Worm (Caenorhabditis elegans): ENCODE data around the gene sdz-1.
A peak's percentile ranks its signal among the peaks of the same experiment; 100 is the strongest.

The sdz-1 gene

DNA sequence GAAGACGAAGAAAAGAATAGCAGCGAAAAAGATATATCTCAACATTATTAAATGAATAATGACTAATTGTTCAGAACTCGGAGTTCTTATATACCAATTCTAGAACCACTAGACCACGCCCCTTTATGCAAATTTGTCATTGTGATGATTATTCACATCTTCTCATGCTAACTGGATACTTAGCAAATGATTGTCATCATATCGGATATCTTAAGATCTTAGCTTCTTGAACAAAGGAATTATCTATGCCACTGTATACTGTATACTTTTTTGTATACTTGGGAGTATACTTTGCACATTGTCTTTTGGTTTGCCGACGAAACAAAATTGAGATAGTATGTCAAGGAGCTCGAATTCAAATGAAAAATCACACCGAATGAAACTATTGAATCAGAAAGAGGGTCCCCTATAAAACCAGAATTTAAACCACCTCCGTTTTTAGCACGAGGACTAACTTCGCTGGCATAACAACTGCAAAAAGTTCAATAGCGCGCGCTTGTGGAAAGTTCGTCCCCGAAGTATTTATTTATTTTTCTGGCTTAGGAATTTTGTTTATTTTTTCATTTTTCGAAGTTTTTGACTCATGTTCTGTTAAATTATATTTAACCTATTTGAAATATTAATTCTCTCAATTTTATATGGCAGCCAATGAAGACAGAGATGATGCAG, at the start of gene sdz-1, which contains the start of gene vps-33.1 (continued):
- TF ChIP-seq mxl-3 (GFP tag; optimal IDR thresholded peaks at IDR 0.05) (no peak), nhr-41 (GFP tag; IDR thresholded peaks at IDR 0.05) (no peak), ama-1 (optimal IDR thresholded peaks at IDR 0.05) (no peak), ceh-20 (GFP tag; IDR thresholded peaks at IDR 0.05) (no peak), zfp-3 (GFP tag; conservative IDR thresholded peaks at IDR 0.05) (no peak), rbr-2 (tag; optimal IDR thresholded peaks at IDR 0.05) (no peak)

DNA sequence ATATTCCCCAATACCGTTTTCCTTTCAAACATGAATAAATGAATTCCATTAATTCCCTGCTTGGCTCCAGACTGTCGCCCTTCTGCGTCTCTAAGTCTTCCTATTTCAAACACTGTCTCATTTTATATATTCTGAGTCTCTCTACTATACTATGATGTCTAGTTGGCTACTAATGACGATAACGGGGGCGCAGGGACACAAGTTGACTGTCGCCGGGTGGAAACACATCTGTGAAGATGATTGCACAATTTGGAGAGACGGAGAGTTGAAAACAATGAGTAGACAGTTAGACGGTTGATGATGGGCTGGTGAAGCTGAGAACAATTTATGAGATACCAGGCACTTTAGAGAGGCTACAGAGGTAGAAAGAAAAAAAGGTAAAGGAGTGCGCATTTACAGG, 49.3 kb upstream of the sdz-1 start, which contains the start of gene sma-2:
TSS of gene sma-2 (plus strand) at position 194 of the 400 bp plus-strand sequence.
- TF ChIP-seq dpl-1 (GFP tag; optimal IDR thresholded peaks at IDR 0.05) (peak; percentile 39), ceh-62 (tag; optimal IDR thresholded peaks at IDR 0.05) (no peak), nhr-6 (tag; optimal IDR thresholded peaks at IDR 0.05) (peak; percentile 74), lin-38 (GFP tag; IDR thresholded peaks at IDR 0.05) (peak; percentile 32; the same call in 1 of the 2 replicates), ztf-7 (tag; optimal IDR thresholded peaks at IDR 0.05) (peak; percentile 27), rbr-2 (tag; optimal IDR thresholded peaks at IDR 0.05) (peak; percentile 47), mdl-1 (tag; optimal IDR thresholded peaks at IDR 0.05) (peak in 1 of 2 experiments; percentile 68), daf-16 (GFP tag; optimal IDR thresholded peaks at IDR 0.05) (peak in 1 of 2 experiments; percentile 74), daf-16 (tag; optimal IDR thresholded peaks at IDR 0.05) (peak; percentile 95), mes-2 (tag; optimal IDR thresholded peaks at IDR 0.05; ENCODE audit: poor library complexity, severe bottlenecking) (peak; percentile 73), mep-1 (tag; optimal IDR thresholded peaks at IDR 0.05) (peak; percentile 78), hlh-30 (tag; optimal IDR thresholded peaks at IDR 0.05; ENCODE audit: insufficient read depth) (peak; percentile 56), lin-1 (GFP tag; IDR thresholded peaks at IDR 0.05) (peak; percentile 80), dve-1 (tag; optimal IDR thresholded peaks at IDR 0.05; ENCODE audit: insufficient read depth) (peak; percentile 98), pha-4 (GFP tag; IDR thresholded peaks at IDR 0.05) (peak; percentile 20; the same call in 1 of the 2 replicates), pha-4 (tag; optimal IDR thresholded peaks at IDR 0.05) (no peak), unc-62 (GFP tag; optimal IDR thresholded peaks at IDR 0.05 in 1 of 2) (peak in 1 of 2 experiments; percentile 14), unc-62 (tag; optimal IDR thresholded peaks at IDR 0.05) (no peak), lin-13 (GFP tag; optimal IDR thresholded peaks at IDR 0.05) (peak; percentile 5), vab-7 (GFP tag; IDR thresholded peaks at IDR 0.05) (no peak), dmd-6 (GFP tag; IDR thresholded peaks at IDR 0.05) (peak; percentile 92), nhr-77 (tag; optimal IDR thresholded peaks at IDR 0.05) (peak; percentile 79), spr-1 (tag; optimal IDR thresholded peaks at IDR 0.05) (peak; percentile 19), lsy-2 (tag; optimal IDR thresholded peaks at IDR 0.05) (peak in 1 of 2 experiments; percentile 54), zip-11 (GFP tag; IDR thresholded peaks at IDR 0.05) (no peak), nhr-48 (tag; optimal IDR thresholded peaks at IDR 0.05) (peak; percentile 84), nhr-41 (GFP tag; IDR thresholded peaks at IDR 0.05) (0 out of 2 replicates have a peak, but pooled peaks have one; percentile 44), tra-1 (GFP tag; IDR thresholded peaks at IDR 0.05) (peak; percentile 66), T20F7.1 (GFP tag; optimal IDR thresholded peaks at IDR 0.05) (peak; percentile 75), ZK337.2 (GFP tag; IDR thresholded peaks at IDR 0.05) (no peak), hif-1 (tag; optimal IDR thresholded peaks at IDR 0.05) (peak in 1 of 2 experiments; percentile 50), lin-29 (GFP tag; IDR thresholded peaks at IDR 0.05) (no peak), pqm-1 (tag; optimal IDR thresholded peaks at IDR 0.05) (peak; percentile 39), ama-1 (optimal IDR thresholded peaks at IDR 0.05) (no peak), nhr-102 (tag; optimal IDR thresholded peaks at IDR 0.05) (peak; percentile 53), gei-8 (GFP tag; optimal IDR thresholded peaks at IDR 0.05) (peak; percentile 10), hlh-11 (tag; optimal IDR thresholded peaks at IDR 0.05) (peak; percentile 99), zip-2 (tag; optimal IDR thresholded peaks at IDR 0.05) (peak; percentile 40), hmg-1.1 (GFP tag; IDR thresholded peaks at IDR 0.05) (peak; percentile 59), unc-39 (tag; optimal IDR thresholded peaks at IDR 0.05) (no peak), lin-39 (tag; optimal IDR thresholded peaks at IDR 0.05) (no peak), nhr-10 (tag; optimal IDR thresholded peaks at IDR 0.05) (peak; percentile 42), T26A8.4 (GFP tag; IDR thresholded peaks at IDR 0.05) (peak; percentile 53; the same call in 1 of the 2 replicates), cey-2 (tag; optimal IDR thresholded peaks at IDR 0.05; ENCODE audit: borderline replicate concordance, insufficient read depth) (peak; percentile 25), fkh-10 (GFP tag; optimal IDR thresholded peaks at IDR 0.05) (no peak)
